Worm (Caenorhabditis elegans): ENCODE data around the gene F38B6.4.

F38B6.4 gene

ce11 chrX:6644971-6645704, 29.5 kb upstream of the F38B6.4 start, which contains the start of gene C56E10.3 (continued):
- TF ChIP-seq mes-2 (tag; optimal IDR thresholded peaks at IDR 0.05; ENCODE audit: poor library complexity, severe bottlenecking) (no peak), mdl-1 (tag; optimal IDR thresholded peaks at IDR 0.05) (peak in 1 of 2 experiments; percentile 4), F44E2.7 (GFP tag; IDR thresholded peaks at IDR 0.05) (no peak), hlh-11 (tag; optimal IDR thresholded peaks at IDR 0.05) (peak; percentile 64), ztf-7 (tag; optimal IDR thresholded peaks at IDR 0.05) (no peak), hlh-30 (tag; optimal IDR thresholded peaks at IDR 0.05; ENCODE audit: insufficient read depth) (peak; percentile 60), nhr-11 (tag; optimal IDR thresholded peaks at IDR 0.05) (no peak), Y48G9A.11 (GFP tag; IDR thresholded peaks at IDR 0.05) (no peak), snpc-4 (tag; optimal IDR thresholded peaks at IDR 0.05) (no peak), hif-1 (tag; optimal IDR thresholded peaks at IDR 0.05) (no peak), nhr-77 (tag; optimal IDR thresholded peaks at IDR 0.05) (peak; percentile 21), unc-130 (GFP tag; optimal IDR thresholded peaks at IDR 0.05) (no peak), spr-1 (tag; optimal IDR thresholded peaks at IDR 0.05) (no peak)

ce11 chrX:6646387-6647061, 28.1 kb upstream of the F38B6.4 start:
- TF ChIP-seq arid-1 (GFP tag; conservative IDR thresholded peaks at IDR 0.05) (no peak), hlh-30 (tag; optimal IDR thresholded peaks at IDR 0.05; ENCODE audit: insufficient read depth) (peak; percentile 57), dve-1 (tag; optimal IDR thresholded peaks at IDR 0.05; ENCODE audit: insufficient read depth) (peak; percentile 47), dmd-6 (GFP tag; IDR thresholded peaks at IDR 0.05) (peak; percentile 45; the same call in 1 of the 2 replicates), tag-97 (GFP tag; IDR thresholded peaks at IDR 0.05) (no peak), daf-16 (GFP tag; optimal IDR thresholded peaks at IDR 0.05) (no peak), daf-16 (tag; optimal IDR thresholded peaks at IDR 0.05) (peak; percentile 74), pqm-1 (tag; optimal IDR thresholded peaks at IDR 0.05) (peak; percentile 55), spr-1 (tag; optimal IDR thresholded peaks at IDR 0.05) (no peak), nhr-28 (tag; optimal IDR thresholded peaks at IDR 0.05) (peak; percentile 6), hlh-11 (tag; optimal IDR thresholded peaks at IDR 0.05) (peak; percentile 50), ceh-28 (tag; optimal IDR thresholded peaks at IDR 0.05) (no peak)

ce11 chrX:6649573-6649972, 25.1 kb upstream of the F38B6.4 start:
- no peak for TF ChIP-seq jun-1 (tag; optimal IDR thresholded peaks at IDR 0.05)
- TF ChIP-seq php-3 (GFP tag; IDR thresholded peaks at IDR 0.05) = no peak
- TF ChIP-seq zfp-3 (GFP tag; conservative IDR thresholded peaks at IDR 0.05) = no peak
- TF ChIP-seq mxl-3 (GFP tag; optimal IDR thresholded peaks at IDR 0.05) = peak; percentile 76
- TF ChIP-seq ZK337.2 (GFP tag; IDR thresholded peaks at IDR 0.05) = no peak
- TF ChIP-seq attf-4 (tag; optimal IDR thresholded peaks at IDR 0.05) = no peak
- no peak for TF ChIP-seq F44E2.7 (GFP tag; IDR thresholded peaks at IDR 0.05)
- peak; percentile 4 for TF ChIP-seq nhr-28 (tag; optimal IDR thresholded peaks at IDR 0.05)
- TF ChIP-seq hlh-30 (tag; optimal IDR thresholded peaks at IDR 0.05; ENCODE audit: insufficient read depth) = peak; percentile 20

ce11 chrX:6653173-6653572, 21.5 kb upstream of the F38B6.4 start:
- TF ChIP-seq egl-27 (tag; optimal IDR thresholded peaks at IDR 0.05) = no peak
- no peak for TF ChIP-seq rbr-2 (tag; optimal IDR thresholded peaks at IDR 0.05)
- no peak for TF ChIP-seq daf-8 (GFP tag; IDR thresholded peaks at IDR 0.05)
- peak; percentile 14 for TF ChIP-seq mxl-3 (GFP tag; optimal IDR thresholded peaks at IDR 0.05)
- TF ChIP-seq unc-62 (GFP tag; optimal IDR thresholded peaks at IDR 0.05 in 1 of 2) = peak in 1 of 2 experiments; percentile 80
- no peak for TF ChIP-seq unc-62 (tag; optimal IDR thresholded peaks at IDR 0.05)
- TF ChIP-seq pqm-1 (tag; optimal IDR thresholded peaks at IDR 0.05) = peak; percentile 56
- no peak for TF ChIP-seq mes-2 (tag; optimal IDR thresholded peaks at IDR 0.05; ENCODE audit: poor library complexity, severe bottlenecking)
- no peak for TF ChIP-seq ceh-28 (tag; optimal IDR thresholded peaks at IDR 0.05)
- TF ChIP-seq nhr-28 (tag; optimal IDR thresholded peaks at IDR 0.05) = peak; percentile 78
- no peak for TF ChIP-seq nhr-6 (tag; optimal IDR thresholded peaks at IDR 0.05)
- TF ChIP-seq ztf-7 (tag; optimal IDR thresholded peaks at IDR 0.05) = no peak
- TF ChIP-seq mxl-2 (GFP tag; conservative IDR thresholded peaks at IDR 0.05) = no peak
- TF ChIP-seq mdt-29 (GFP tag; IDR thresholded peaks at IDR 0.05) = no peak
- TF ChIP-seq F44E2.7 (GFP tag; IDR thresholded peaks at IDR 0.05) = no peak
- peak; percentile 17 for TF ChIP-seq hlh-30 (tag; optimal IDR thresholded peaks at IDR 0.05; ENCODE audit: insufficient read depth)
- peak; percentile 71 for TF ChIP-seq dmd-6 (GFP tag; IDR thresholded peaks at IDR 0.05)
- no peak for TF ChIP-seq nhr-237 (tag; optimal IDR thresholded peaks at IDR 0.05)
- TF ChIP-seq F26F4.8 (GFP tag; conservative IDR thresholded peaks at IDR 0.05) = no peak
- peak; percentile 57 for TF ChIP-seq nhr-77 (tag; optimal IDR thresholded peaks at IDR 0.05)
- TF ChIP-seq jun-1 (tag; optimal IDR thresholded peaks at IDR 0.05) = no peak
- TF ChIP-seq saeg-2 (GFP tag; IDR thresholded peaks at IDR 0.05) = no peak
- no peak for TF ChIP-seq zfp-2 (tag; optimal IDR thresholded peaks at IDR 0.05)
- no peak for TF ChIP-seq dpl-1 (GFP tag; optimal IDR thresholded peaks at IDR 0.05)
- no peak for TF ChIP-seq ceh-44 (GFP tag; IDR thresholded peaks at IDR 0.05)
